Worm (Caenorhabditis elegans) whole organism, young adult: Measurements from ENCODE around the gene dre-1.

Experiments
- B0035.1 ChIP-seq: sonication (generic microtip); optimal IDR thresholded peaks from 2 replicates; lab custom pipeline; 2016; ENCODE audit warnings: missing genetic modification characterization, mild to moderate bottlenecking, missing compliant biosample characterization, missing genotype, missing genetic modification reagents
- B0336.3 ChIP-seq: fragments of 200-800 bp; sonication (Bioruptor generic); IDR thresholded peaks from 2 replicates; pipeline ENCODE4 v1.3.6; 2022; ENCODE audit warnings: missing genetic modification characterization, missing compliant biosample characterization
- C17E4.6 ChIP-seq: fragments of 200-800 bp; sonication (Bioruptor generic); IDR thresholded peaks from 2 replicates; pipeline ENCODE4 v1.3.6; 2022; ENCODE audit warnings: missing genetic modification reagents, missing genetic modification characterization, missing compliant biosample characterization
- F23B12.7 ChIP-seq: sonication (generic microtip); optimal IDR thresholded peaks from 2 replicates; lab custom pipeline; 2017; ENCODE audit warnings: missing genetic modification characterization, mild to moderate bottlenecking, missing compliant biosample characterization, antibody characterized with exemption, moderate library complexity; ENCODE audit not compliant: insufficient read depth
- F37B4.10 ChIP-seq: fragments of 200-800 bp; sonication (Bioruptor generic); IDR thresholded peaks from 2 replicates; pipeline ENCODE4 v1.3.6; 2022; ENCODE audit warnings: missing genetic modification characterization, missing compliant biosample characterization
- T26A5.8 ChIP-seq: sonication (generic microtip); optimal IDR thresholded peaks from 2 replicates; lab custom pipeline; 2016; ENCODE audit warnings: missing genetic modification characterization, missing compliant biosample characterization
- Y53F4B.3 ChIP-seq: fragments of 200-800 bp; sonication (Bioruptor generic); IDR thresholded peaks from 2 replicates; pipeline ENCODE4 v1.3.6; 2022; ENCODE audit warnings: missing genetic modification reagents, missing genetic modification characterization, missing compliant biosample characterization
- Y56A3A.18 ChIP-seq: fragments of 200-800 bp; sonication (Bioruptor generic); IDR thresholded peaks from 2 replicates; pipeline ENCODE4 v1.3.6; 2022; ENCODE audit warnings: missing genetic modification reagents, missing genetic modification characterization, missing compliant biosample characterization
- Y67H2A.10 ChIP-seq: fragments of 200-800 bp; sonication (Bioruptor generic); conservative IDR thresholded peaks from 2 replicates; pipeline ENCODE4 v1.3.6; 2022; ENCODE audit warnings: missing genetic modification reagents, missing genetic modification characterization, missing compliant biosample characterization
- aptf-3 ChIP-seq: fragments of 200-800 bp; sonication (Bioruptor generic); IDR thresholded peaks from 2 replicates; pipeline ENCODE4 v1.3.6; 2022; ENCODE audit warnings: missing genetic modification characterization, missing compliant biosample characterization
- bed-1 ChIP-seq: fragments of 200-800 bp; sonication (Bioruptor generic); IDR thresholded peaks from 2 replicates; pipeline ENCODE4 v1.3.6; 2022; ENCODE audit warnings: missing genetic modification reagents, missing genetic modification characterization, missing compliant biosample characterization
- bed-2 ChIP-seq: fragments of 200-800 bp; sonication (Bioruptor generic); IDR thresholded peaks from 2 replicates; pipeline ENCODE4 v1.3.6; 2022; ENCODE audit warnings: missing genetic modification reagents, missing genetic modification characterization, missing compliant biosample characterization
- cebp-1 ChIP-seq, 2 experiments: fragments of 200-800 bp in 1 of 2; sonication (Bioruptor generic) in 1 of 2; sonication (generic microtip) in 1 of 2; IDR thresholded peaks in 1 of 2; optimal IDR thresholded peaks in 1 of 2; 2 replicates each; pipeline versions ENCODE4 v1.3.6 to Lab custom; 2017 to 2022; ENCODE audit warnings: missing compliant biosample characterization in 2 of 2, missing genetic modification characterization in 2 of 2, mild to moderate bottlenecking in 1 of 2, missing genetic modification reagents in 1 of 2, moderate library complexity in 1 of 2
- ceh-100 ChIP-seq: fragments of 200-800 bp; sonication (Bioruptor generic); IDR thresholded peaks from 2 replicates; pipeline ENCODE4 v1.3.6; 2022; ENCODE audit warnings: missing genetic modification reagents, missing genetic modification characterization, missing compliant biosample characterization
- ceh-27 ChIP-seq: fragments of 200-800 bp; sonication (Bioruptor generic); optimal IDR thresholded peaks from 2 replicates; lab custom pipeline; 2018; ENCODE audit warnings: mild to moderate bottlenecking, missing genetic modification characterization, moderate library complexity, missing compliant biosample characterization
- ceh-58 ChIP-seq: fragments of 200-800 bp; sonication (Bioruptor generic); IDR thresholded peaks from 2 replicates; pipeline ENCODE4 v1.3.6; 2022; ENCODE audit warnings: missing genetic modification characterization, missing compliant biosample characterization
- ceh-79 ChIP-seq: sonication (generic microtip); optimal IDR thresholded peaks from 2 replicates; lab custom pipeline; 2017; ENCODE audit warnings: mild to moderate bottlenecking, missing genetic modification characterization, missing compliant biosample characterization
- dpl-1 ChIP-seq: fragments of 150-350 bp; optimal IDR thresholded peaks from 2 replicates; lab custom pipeline; 2014; ENCODE audit warnings: missing biosample characterization, missing genetic modification reagents, missing genetic modification characterization
- efl-1 ChIP-seq: fragments of 150-350 bp; optimal IDR thresholded peaks from 2 replicates; lab custom pipeline; 2014; ENCODE audit warnings: missing biosample characterization, missing genetic modification reagents, missing genetic modification characterization
- egl-18 ChIP-seq: fragments of 200-800 bp; sonication (Bioruptor generic); IDR thresholded peaks from 2 replicates; pipeline ENCODE4 v1.3.6; 2022; ENCODE audit warnings: missing genetic modification reagents, missing genetic modification characterization, missing compliant biosample characterization
- egl-44 ChIP-seq: fragments of 200-800 bp; sonication (Bioruptor generic); IDR thresholded peaks from 2 replicates; pipeline ENCODE4 v1.3.6; 2022; ENCODE audit warnings: missing genetic modification reagents, missing genetic modification characterization, missing compliant biosample characterization
- egrh-3 ChIP-seq: fragments of 200-800 bp; sonication (Bioruptor generic); IDR thresholded peaks from 2 replicates; pipeline ENCODE4 v1.3.6; 2022; ENCODE audit warnings: missing genetic modification reagents, missing genetic modification characterization, missing compliant biosample characterization
- fkh-3 ChIP-seq: sonication (generic microtip); optimal IDR thresholded peaks from 2 replicates; lab custom pipeline; 2016; ENCODE audit warnings: mild to moderate bottlenecking, missing genetic modification characterization, missing compliant biosample characterization
- gei-17 ChIP-seq: fragments of 200-800 bp; sonication (Bioruptor generic); optimal IDR thresholded peaks from 2 replicates; lab custom pipeline; 2018; ENCODE audit warnings: mild to moderate bottlenecking, missing genetic modification characterization, missing compliant biosample characterization
- him-1 ChIP-seq: sonication (generic microtip); optimal IDR thresholded peaks from 2 replicates; lab custom pipeline; 2016; ENCODE audit warnings: missing genotype, missing genetic modification reagents, missing genetic modification characterization, missing compliant biosample characterization
- hlh-26 ChIP-seq: fragments of 200-800 bp; sonication (Bioruptor generic); conservative IDR thresholded peaks from 2 replicates; pipeline ENCODE4 v1.3.6; 2022; ENCODE audit warnings: missing genetic modification reagents, missing genetic modification characterization, missing compliant biosample characterization
- hmg-1.2 ChIP-seq: fragments of 200-800 bp; sonication (Bioruptor generic); IDR thresholded peaks from 2 replicates; pipeline ENCODE4 v1.3.6; 2022; ENCODE audit warnings: missing genetic modification reagents, missing genetic modification characterization, missing compliant biosample characterization
- hsf-1 ChIP-seq: fragments of 200-800 bp; sonication (Bioruptor generic); IDR thresholded peaks from 2 replicates; pipeline ENCODE4 v1.3.6; 2022; ENCODE audit warnings: missing genetic modification reagents, missing genetic modification characterization, missing compliant biosample characterization
- lin-26 ChIP-seq: fragments of 200-800 bp; sonication (Bioruptor generic); IDR thresholded peaks from 2 replicates; pipeline ENCODE4 v1.3.6; 2022; ENCODE audit warnings: missing genetic modification reagents, missing genetic modification characterization, missing compliant biosample characterization
- madf-3 ChIP-seq: fragments of 200-800 bp; sonication (Bioruptor generic); IDR thresholded peaks from 2 replicates; pipeline ENCODE4 v1.3.6; 2022; ENCODE audit warnings: missing genetic modification reagents, missing genetic modification characterization, missing compliant biosample characterization
- madf-6 ChIP-seq: fragments of 200-800 bp; sonication (Bioruptor generic); IDR thresholded peaks from 2 replicates; pipeline ENCODE4 v1.3.6; 2022; ENCODE audit warnings: missing genetic modification reagents, missing genetic modification characterization, missing compliant biosample characterization
- madf-8 ChIP-seq: fragments of 200-800 bp; sonication (Bioruptor generic); conservative IDR thresholded peaks from 2 replicates; pipeline ENCODE4 v1.3.6; 2022; ENCODE audit warnings: missing genetic modification reagents, missing genetic modification characterization, missing compliant biosample characterization
- mxl-1 ChIP-seq: sonication (generic microtip); optimal IDR thresholded peaks from 2 replicates; lab custom pipeline; 2016; ENCODE audit warnings: missing genetic modification characterization, missing compliant biosample characterization
- nfya-2 ChIP-seq: fragments of 200-800 bp; sonication (Bioruptor generic); IDR thresholded peaks from 2 replicates; pipeline ENCODE4 v1.3.6; 2022; ENCODE audit warnings: missing genetic modification reagents, missing genetic modification characterization, missing compliant biosample characterization
- nfyb-1 ChIP-seq: fragments of 200-800 bp; sonication (Bioruptor generic); IDR thresholded peaks from 2 replicates; pipeline ENCODE4 v1.3.6; 2022; ENCODE audit warnings: missing genetic modification reagents, missing genetic modification characterization, missing compliant biosample characterization
- nhr-120 ChIP-seq: fragments of 200-800 bp; sonication (Bioruptor generic); IDR thresholded peaks from 2 replicates; pipeline ENCODE4 v1.3.6; 2022; ENCODE audit warnings: missing genetic modification characterization, missing compliant biosample characterization
- nhr-179 ChIP-seq: sonication (generic microtip); optimal IDR thresholded peaks from 2 replicates; lab custom pipeline; 2016; ENCODE audit warnings: mild to moderate bottlenecking, missing genetic modification characterization, missing compliant biosample characterization
- nhr-80 ChIP-seq: sonication (generic microtip); optimal IDR thresholded peaks from 2 replicates; lab custom pipeline; 2016; ENCODE audit warnings: missing genetic modification characterization, missing compliant biosample characterization
- nhr-90 ChIP-seq: sonication (generic microtip); optimal IDR thresholded peaks from 2 replicates; lab custom pipeline; 2016; ENCODE audit warnings: missing genotype, mild to moderate bottlenecking, missing genetic modification characterization, missing compliant biosample characterization
- pha-4 ChIP-seq: fragments of 150-350 bp; sonication (generic microtip); optimal IDR thresholded peaks from 2 replicates; lab custom pipeline; 2014; ENCODE audit warnings: missing biosample characterization, missing genetic modification reagents, missing genetic modification characterization
- repo-1 ChIP-seq: sonication (generic microtip); optimal IDR thresholded peaks from 2 replicates; lab custom pipeline; 2017; ENCODE audit warnings: mild to moderate bottlenecking, missing genetic modification characterization, missing compliant biosample characterization
- sdz-38 ChIP-seq: sonication (generic microtip); optimal IDR thresholded peaks from 2 replicates; lab custom pipeline; 2016; ENCODE audit warnings: missing genotype, missing genetic modification characterization, missing compliant biosample characterization
- sptf-2 ChIP-seq: fragments of 200-800 bp; sonication (Bioruptor generic); optimal IDR thresholded peaks from 2 replicates; lab custom pipeline; 2018; ENCODE audit warnings: mild to moderate bottlenecking, missing genetic modification characterization, missing compliant biosample characterization
- xnd-1 ChIP-seq: sonication (generic microtip); optimal IDR thresholded peaks from 2 replicates; lab custom pipeline; 2016; ENCODE audit warnings: missing genotype, missing genetic modification reagents, missing genetic modification characterization, missing compliant biosample characterization
- zim-3 ChIP-seq: sonication (generic microtip); optimal IDR thresholded peaks from 2 replicates; lab custom pipeline; 2017; ENCODE audit warnings: mild to moderate bottlenecking, missing genetic modification characterization, moderate library complexity, missing compliant biosample characterization
- ztf-22 ChIP-seq: fragments of 200-800 bp; sonication (Bioruptor generic); optimal IDR thresholded peaks from 2 replicates; lab custom pipeline; 2018; ENCODE audit warnings: mild to moderate bottlenecking, missing genetic modification characterization, moderate library complexity, missing compliant biosample characterization
- ztf-25 ChIP-seq: fragments of 200-800 bp; sonication (Bioruptor generic); IDR thresholded peaks from 2 replicates; pipeline ENCODE4 v1.3.6; 2022; ENCODE audit warnings: missing genetic modification reagents, missing genetic modification characterization, missing compliant biosample characterization
- ztf-3 ChIP-seq: fragments of 200-800 bp; sonication (Bioruptor generic); optimal IDR thresholded peaks from 2 replicates; lab custom pipeline; 2018; ENCODE audit warnings: mild to moderate bottlenecking, missing genetic modification characterization, missing compliant biosample characterization

dre-1 gene

ce11 chrV:6517305-6518224 is 28.7 kb downstream of the dre-1 start (continued):
- no peak for TF ChIP-seq dpl-1 (GFP tag; lab: Kevin White, UChicago)
- no peak for TF ChIP-seq fkh-3 (tag; lab: Kevin White, UChicago)
- no peak for TF ChIP-seq ztf-25
- no peak for TF ChIP-seq egl-44 (GFP tag; lab: Robert Waterston, UW)
- TF ChIP-seq nhr-90 (tag; lab: Kevin White, UChicago), result no peak
- no peak for TF ChIP-seq sptf-2
- TF ChIP-seq pha-4 (tag; lab: Kevin White, UChicago), result peak; percentile 42
- TF ChIP-seq hlh-26 (GFP tag; lab: Robert Waterston, UW), result no peak
- TF ChIP-seq egrh-3 (GFP tag; lab: Robert Waterston, UW), result no peak
- no peak for TF ChIP-seq cebp-1 (GFP tag; IDR thresholded peaks at IDR 0.05; lab: Robert Waterston, UW)
- TF ChIP-seq cebp-1 (tag; optimal IDR thresholded peaks at IDR 0.05; lab: Kevin White, UChicago), result no peak
- peak; percentile 63 for TF ChIP-seq efl-1 (GFP tag; lab: Kevin White, UChicago)
- no peak for TF ChIP-seq B0035.1 (tag; lab: Kevin White, UChicago)
- no peak for TF ChIP-seq bed-2 (GFP tag; lab: Robert Waterston, UW)
- no peak for TF ChIP-seq nhr-120 (GFP tag; lab: Robert Waterston, UW)
- no peak for TF ChIP-seq Y56A3A.18
- TF ChIP-seq F23B12.7 (tag; lab: Kevin White, UChicago), result no peak
- no peak for TF ChIP-seq aptf-3 (GFP tag; lab: Robert Waterston, UW)
- no peak for TF ChIP-seq zim-3 (tag; lab: Kevin White, UChicago)
- TF ChIP-seq nhr-80, result no peak
- TF ChIP-seq ztf-22, result no peak
- TF ChIP-seq ztf-3 (GFP tag; lab: Kevin White, UChicago), result no peak
- no peak for TF ChIP-seq B0336.3 (GFP tag; lab: Robert Waterston, UW)
- no peak for TF ChIP-seq madf-3
- TF ChIP-seq T26A5.8, result no peak
- peak; percentile 67; the same call in 1 of the 2 replicates for TF ChIP-seq madf-6 (GFP tag; lab: Robert Waterston, UW)
- TF ChIP-seq hsf-1, result no peak
- no peak for TF ChIP-seq lin-26
- TF ChIP-seq ceh-79 (tag; lab: Kevin White, UChicago), result no peak
- peak; percentile 46 for TF ChIP-seq madf-8 (GFP tag; lab: Robert Waterston, UW)
- no peak for TF ChIP-seq nfya-2
- no peak for TF ChIP-seq Y67H2A.10 (GFP tag; lab: Robert Waterston, UW)
- no peak for TF ChIP-seq repo-1 (tag; lab: Kevin White, UChicago)
- TF ChIP-seq hmg-1.2, result no peak
- no peak for TF ChIP-seq ceh-100 (GFP tag; lab: Robert Waterston, UW)
- TF ChIP-seq egl-18 (GFP tag; lab: Robert Waterston, UW), result no peak
- no peak for TF ChIP-seq nhr-179 (tag; lab: Kevin White, UChicago)
- no peak for TF ChIP-seq mxl-1 (tag; lab: Kevin White, UChicago)
- no peak for TF ChIP-seq bed-1
- TF ChIP-seq C17E4.6 (GFP tag; lab: Robert Waterston, UW), result no peak
- peak; percentile 36 for TF ChIP-seq him-1 (tag; lab: Kevin White, UChicago)
- TF ChIP-seq ceh-58, result no peak
- TF ChIP-seq xnd-1 (tag; lab: Kevin White, UChicago), result peak; percentile 54
- TF ChIP-seq ceh-27 (GFP tag; lab: Kevin White, UChicago), result no peak
- no peak for TF ChIP-seq Y53F4B.3 (GFP tag; lab: Robert Waterston, UW)
- no peak for TF ChIP-seq F37B4.10 (GFP tag; lab: Robert Waterston, UW)
- no peak for TF ChIP-seq sdz-38 (tag; lab: Kevin White, UChicago)
- TF ChIP-seq gei-17 (GFP tag; lab: Kevin White, UChicago), result no peak
- TF ChIP-seq nfyb-1, result no peak
